Worm (Caenorhabditis elegans): ENCODE data around the gene Y25C1A.14.

DNA sequence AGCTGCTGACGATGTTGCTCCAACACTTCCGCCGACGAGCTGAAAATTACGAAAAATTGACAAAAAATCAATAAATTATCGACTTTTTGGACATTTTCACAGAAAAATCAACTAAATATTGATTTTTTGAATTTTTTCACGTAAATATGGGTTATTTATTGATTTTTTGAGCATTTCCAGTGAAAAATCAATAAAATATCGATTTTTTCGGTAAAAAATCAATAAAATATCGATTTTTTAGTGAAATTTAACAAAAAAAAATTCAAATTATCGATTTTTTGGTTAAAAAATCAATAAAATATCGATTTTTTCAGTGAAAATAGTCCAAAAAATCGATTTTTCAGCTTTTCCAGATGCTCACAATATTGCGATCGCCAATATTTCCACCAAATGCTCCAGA, 26.6 kb downstream of the Y25C1A.14 start:
- TF ChIP-seq nhr-21 (tag; optimal IDR thresholded peaks at IDR 0.05) (no peak), snpc-4 (tag; optimal IDR thresholded peaks at IDR 0.05) (no peak), lin-13 (GFP tag; optimal IDR thresholded peaks at IDR 0.05) (no peak), nhr-237 (tag; optimal IDR thresholded peaks at IDR 0.05) (no peak), unc-62 (GFP tag; optimal IDR thresholded peaks at IDR 0.05) (no peak), mdl-1 (tag; optimal IDR thresholded peaks at IDR 0.05) (no peak), ZK546.5 (tag; optimal IDR thresholded peaks at IDR 0.05) (no peak), R02D3.7 (tag; optimal IDR thresholded peaks at IDR 0.05) (no peak), ceh-82 (tag; optimal IDR thresholded peaks at IDR 0.05) (no peak), ama-1 (optimal IDR thresholded peaks at IDR 0.05) (no peak), nhr-25 (tag; optimal IDR thresholded peaks at IDR 0.05) (no peak), egl-27 (tag; optimal IDR thresholded peaks at IDR 0.05) (no peak), aly-2 (tag; optimal IDR thresholded peaks at IDR 0.05) (no peak)
